Worm (Caenorhabditis elegans): Measurements from ENCODE around the gene ced-5.

ced-5 gene

ce11 chrIV:10483607-10484117, at the start of gene ced-5, which contains the start of gene F01D4.5:
ced-5 (plus strand) TSS chrIV:10484110.
F01D4.5 (minus strand) TSS chrIV:10483657.
- TF ChIP-seq aptf-2 (GFP tag; conservative IDR thresholded peaks at IDR 0.05) (peak; percentile 83), ceh-79 (tag; optimal IDR thresholded peaks at IDR 0.05) (no peak), F10E7.11 (tag; optimal IDR thresholded peaks at IDR 0.05) (no peak), akir-1 (GFP tag; optimal IDR thresholded peaks at IDR 0.05) (peak; percentile 84), ztf-3 (GFP tag; optimal IDR thresholded peaks at IDR 0.05) (no peak), dpff-1 (tag; optimal IDR thresholded peaks at IDR 0.05) (no peak), nhr-27 (tag; optimal IDR thresholded peaks at IDR 0.05) (no peak), madf-10 (tag; optimal IDR thresholded peaks at IDR 0.05) (peak; percentile 62), chd-7 (tag; optimal IDR thresholded peaks at IDR 0.05) (peak; percentile 56), hsf-1 (GFP tag; IDR thresholded peaks at IDR 0.05) (no peak), F23B12.7 (tag; optimal IDR thresholded peaks at IDR 0.05; ENCODE audit: insufficient read depth) (peak; percentile 31), cebp-1 (GFP tag; IDR thresholded peaks at IDR 0.05) (no peak), cebp-1 (tag; optimal IDR thresholded peaks at IDR 0.05) (peak; percentile 61), let-607 (tag; optimal IDR thresholded peaks at IDR 0.05) (peak in 1 of 2 experiments; percentile 72), somi-1 (GFP tag; optimal IDR thresholded peaks at IDR 0.05) (peak; percentile 49), hlh-12 (tag; optimal IDR thresholded peaks at IDR 0.05) (no peak), snpc-1.1 (tag; optimal IDR thresholded peaks at IDR 0.05; ENCODE audit: insufficient read depth) (no peak), lin-35 (GFP tag; optimal IDR thresholded peaks at IDR 0.05) (peak in 1 of 3 experiments; percentile 54), cebp-2 (GFP tag; IDR thresholded peaks at IDR 0.05) (peak; percentile 65; the same call in 1 of the 2 replicates), F22D6.2 (tag; optimal IDR thresholded peaks at IDR 0.05) (peak; percentile 80), atf-7 (tag; optimal IDR thresholded peaks at IDR 0.05) (peak; percentile 44), Y79H2A.3 (GFP tag; conservative IDR thresholded peaks at IDR 0.05) (no peak), madf-3 (GFP tag; IDR thresholded peaks at IDR 0.05) (no peak), madf-8 (GFP tag; conservative IDR thresholded peaks at IDR 0.05) (no peak), rec-8 (tag; optimal IDR thresholded peaks at IDR 0.05) (peak; percentile 60 to 89), nhr-80 (tag; optimal IDR thresholded peaks at IDR 0.05) (peak; percentile 35), B0261.1 (tag; optimal IDR thresholded peaks at IDR 0.05) (peak; percentile 5), F57A8.1 (GFP tag; optimal IDR thresholded peaks at IDR 0.05) (no peak), K12H6.12 (tag; optimal IDR thresholded peaks at IDR 0.05) (peak; percentile 74), Y53G8AR.9 (GFP tag; conservative IDR thresholded peaks at IDR 0.05) (no peak), ets-4 (GFP tag; optimal IDR thresholded peaks at IDR 0.05) (no peak), F33H1.4 (GFP tag; IDR thresholded peaks at IDR 0.05) (peak; percentile 48; the same call in 1 of the 2 replicates), sdz-38 (tag; optimal IDR thresholded peaks at IDR 0.05) (no peak), madf-6 (GFP tag; IDR thresholded peaks at IDR 0.05) (peak; percentile 81), ceh-100 (GFP tag; IDR thresholded peaks at IDR 0.05) (peak; percentile 41; the same call in 1 of the 2 replicates), egrh-3 (GFP tag; IDR thresholded peaks at IDR 0.05) (no peak), lsl-1 (GFP tag; optimal IDR thresholded peaks at IDR 0.05) (peak; percentile 53), lin-54 (GFP tag; optimal IDR thresholded peaks at IDR 0.05) (peak; percentile 66), ZK185.1 (tag; optimal IDR thresholded peaks at IDR 0.05; ENCODE audit: poor library complexity, severe bottlenecking) (peak; percentile 96), nhr-120 (GFP tag; IDR thresholded peaks at IDR 0.05) (no peak), F55B11.4 (tag; optimal IDR thresholded peaks at IDR 0.05; ENCODE audit: borderline replicate concordance, insufficient read depth) (no peak), ztf-26 (tag; optimal IDR thresholded peaks at IDR 0.05) (peak; percentile 6), Y53F4B.3 (GFP tag; IDR thresholded peaks at IDR 0.05) (no peak), lin-26 (GFP tag; IDR thresholded peaks at IDR 0.05) (no peak), egl-44 (GFP tag; IDR thresholded peaks at IDR 0.05) (no peak), attf-5 (GFP tag; optimal IDR thresholded peaks at IDR 0.05) (peak; percentile 48), D2030.7 (GFP tag; IDR thresholded peaks at IDR 0.05) (peak; percentile 43; the same call in 1 of the 2 replicates), him-1 (tag; optimal IDR thresholded peaks at IDR 0.05) (peak; percentile 55)

Data from whole organism, young adult.